Fruit fly (Drosophila melanogaster): ENCODE measurements around the gene CG9368.

Gene CG9368

DNA sequence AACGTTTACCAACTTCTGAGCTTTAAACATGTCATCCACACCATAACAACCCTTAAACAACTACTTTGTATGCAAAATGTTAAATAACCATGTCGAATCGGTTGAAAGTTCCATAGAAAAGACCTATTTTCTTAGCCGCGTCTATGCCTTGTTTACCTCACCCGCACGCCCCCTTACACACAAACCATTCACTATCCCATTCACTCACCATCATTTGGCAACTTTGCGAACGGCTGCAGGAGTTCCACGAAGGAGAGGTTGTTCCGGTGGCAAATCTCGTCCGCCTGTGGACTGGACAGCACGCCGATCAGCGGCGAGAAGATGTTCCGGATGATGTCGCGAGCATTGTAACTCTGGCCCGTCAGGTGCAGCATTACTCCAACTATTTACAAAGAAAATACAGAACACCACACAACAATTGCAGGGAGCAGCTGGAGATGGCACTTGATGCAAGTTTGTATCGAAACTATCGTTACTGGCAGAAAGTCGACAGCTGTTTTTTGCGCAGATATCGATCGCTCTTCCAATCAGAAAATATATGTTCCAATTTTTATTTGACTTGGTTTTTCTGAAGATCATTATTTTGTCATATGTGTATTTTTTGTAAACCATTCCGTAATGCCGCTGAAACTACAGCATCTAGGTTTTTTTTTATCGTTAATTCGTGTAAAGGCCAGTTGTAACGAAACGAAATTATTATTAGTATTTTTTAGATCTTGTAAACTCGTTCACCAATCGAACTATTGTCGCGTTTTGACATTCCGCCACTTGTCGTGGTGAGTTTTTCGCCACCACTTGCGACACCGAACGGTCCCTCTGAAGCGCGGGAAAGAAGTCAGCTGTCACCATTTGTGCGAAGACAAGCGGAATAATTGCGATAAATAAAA lies 16.9 kb downstream of the CG9368 start, which contains the start of gene asf1 (continued):
- no peak for TF ChIP-seq fd96Cb (tag; optimal IDR thresholded peaks at IDR 0.05)
- TF ChIP-seq bcd (GFP tag; optimal IDR thresholded peaks at IDR 0.05) = no peak
- TF ChIP-seq CG43689 (GFP tag; IDR thresholded peaks at IDR 0.05) = no peak
- TF ChIP-seq CG3995 (GFP tag; optimal IDR thresholded peaks at IDR 0.05) = peak; percentile 36
- TF ChIP-seq gem (tag; optimal IDR thresholded peaks at IDR 0.05) = no peak
- no peak for TF ChIP-seq CG4707 (GFP tag; optimal IDR thresholded peaks at IDR 0.05)
- peak; percentile 94 for TF ChIP-seq Sry-δ (GFP tag; optimal IDR thresholded peaks at IDR 0.05)
- no peak for TF ChIP-seq CG10147 (GFP tag; optimal IDR thresholded peaks at IDR 0.05)
- no peak for TF ChIP-seq ham (GFP tag; IDR thresholded peaks at IDR 0.05)
- no peak for TF ChIP-seq vfl (GFP tag; optimal IDR thresholded peaks at IDR 0.05)
- TF ChIP-seq kni (GFP tag; optimal IDR thresholded peaks at IDR 0.05) = peak; percentile 57
- TF ChIP-seq Atf6 (GFP tag; IDR thresholded peaks at IDR 0.05) = no peak
- no peak for TF ChIP-seq Xrp1 (GFP tag; IDR thresholded peaks at IDR 0.05)
- TF ChIP-seq CG33213 (GFP tag; optimal IDR thresholded peaks at IDR 0.05) = peak; percentile 27
- TF ChIP-seq CG11247 (GFP tag; IDR thresholded peaks at IDR 0.05) = no peak
- peak; percentile 54; the same call in 1 of the 3 replicates for TF ChIP-seq CG14860 (GFP tag; IDR thresholded peaks at IDR 0.05; ENCODE audit: partially characterized antibody)
- no peak for TF ChIP-seq CG18476 (GFP tag; optimal IDR thresholded peaks at IDR 0.05)
- TF ChIP-seq CG33557 (GFP tag; optimal IDR thresholded peaks at IDR 0.05) = no peak
- TF ChIP-seq CG2116 (GFP tag; optimal IDR thresholded peaks at IDR 0.05) = peak; percentile 75
- TF ChIP-seq CG6854 (GFP tag; optimal IDR thresholded peaks at IDR 0.05) = no peak
- no peak for TF ChIP-seq psq (GFP tag; optimal IDR thresholded peaks at IDR 0.05)
- no peak for TF ChIP-seq CG7928 (GFP tag; optimal IDR thresholded peaks at IDR 0.05)
- TF ChIP-seq CG13296 (GFP tag; optimal IDR thresholded peaks at IDR 0.05) = peak; percentile 17
- no peak for TF ChIP-seq ro (GFP tag; IDR thresholded peaks at IDR 0.05)
- peak; percentile 40 for TF ChIP-seq tx (GFP tag; optimal IDR thresholded peaks at IDR 0.05)
- TF ChIP-seq Ptx1 (GFP tag; IDR thresholded peaks at IDR 0.05) = no peak
- peak; percentile 23 for TF ChIP-seq CG30020 (tag; optimal IDR thresholded peaks at IDR 0.05)
- TF ChIP-seq Oaz (GFP tag; IDR thresholded peaks at IDR 0.05) = no peak
- no peak for TF ChIP-seq CG31441 (GFP tag; IDR thresholded peaks at IDR 0.05)
- TF ChIP-seq dysf (GFP tag; IDR thresholded peaks at IDR 0.05) = no peak
- peak; percentile 17 for TF ChIP-seq kah (GFP tag; optimal IDR thresholded peaks at IDR 0.05)
- TF ChIP-seq CG15601 (tag; optimal IDR thresholded peaks at IDR 0.05) = peak; percentile 11
- no peak; the same call in 2 of the 3 replicates for TF ChIP-seq CG7963 (GFP tag; IDR thresholded peaks at IDR 0.05; ENCODE audit: partially characterized antibody)
- TF ChIP-seq CG14667 (GFP tag; IDR thresholded peaks at IDR 0.05) = no peak
- TF ChIP-seq CG13424 (tag; optimal IDR thresholded peaks at IDR 0.05) = no peak
- TF ChIP-seq pho (GFP tag; optimal IDR thresholded peaks at IDR 0.05) = peak; percentile 49
- no peak for TF ChIP-seq z (GFP tag; IDR thresholded peaks at IDR 0.05)
- TF ChIP-seq sob (GFP tag; IDR thresholded peaks at IDR 0.05) = no peak
- peak; percentile 40 for TF ChIP-seq CG17186 (GFP tag; optimal IDR thresholded peaks at IDR 0.05)
- TF ChIP-seq CG12155 (GFP tag; optimal IDR thresholded peaks at IDR 0.05) = peak; percentile 33
- TF ChIP-seq CG4730 (GFP tag; IDR thresholded peaks at IDR 0.05) = no peak
- no peak for TF ChIP-seq btn (GFP tag; optimal IDR thresholded peaks at IDR 0.05)
- no peak for TF ChIP-seq usp (GFP tag; optimal IDR thresholded peaks at IDR 0.05)
- no peak for TF ChIP-seq CG3065 (GFP tag; optimal IDR thresholded peaks at IDR 0.05)
- no peak for TF ChIP-seq grn (GFP tag; optimal IDR thresholded peaks at IDR 0.05)
- no peak for TF ChIP-seq wdn (GFP tag; IDR thresholded peaks at IDR 0.05)
- no peak for TF ChIP-seq CG1529 (GFP tag; optimal IDR thresholded peaks at IDR 0.05)
- TF ChIP-seq Rx (GFP tag; IDR thresholded peaks at IDR 0.05) = no peak
- no peak for TF ChIP-seq CG6254 (GFP tag; optimal IDR thresholded peaks at IDR 0.05)
- TF ChIP-seq CG30403 (GFP tag; optimal IDR thresholded peaks at IDR 0.05) = peak; percentile 19
